Comparison of ENCODE assay signal across 1 worm cellular context in the genomic region with DNA sequence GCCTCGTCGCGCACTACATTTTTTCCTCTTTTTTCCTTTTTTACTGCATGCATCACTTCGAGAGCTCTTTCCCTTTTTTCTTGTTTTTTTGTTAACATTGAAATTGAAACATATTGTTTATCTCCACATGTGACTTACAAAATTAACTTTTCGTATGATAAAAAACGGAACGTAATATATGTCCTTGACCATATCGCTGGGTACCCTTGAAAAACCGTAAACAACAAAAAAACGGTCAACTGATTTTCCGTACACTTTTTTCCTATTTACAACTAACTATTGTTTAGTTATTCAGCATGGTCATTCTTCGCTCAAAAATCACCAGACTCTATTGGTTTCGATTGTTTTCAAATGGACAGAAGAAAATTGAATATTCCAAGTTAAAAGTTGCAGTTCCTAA.
TF ChIP-seq lines count a peak whose summit lies in the region.

nnt-1 (plus strand) TSS at position 286 of the 400 bp plus-strand sequence.

TF ChIP-seq in whole organism, L2 larva, 48 proteins besides CTCF, POLR2A, EP300 and RAD21 (continued from another document):
- TF ChIP-seq unc-39 (tag; optimal IDR thresholded peaks at IDR 0.05; lab: Kevin White, UChicago): no peak
- TF ChIP-seq ama-1 (optimal IDR thresholded peaks at IDR 0.05; lab: Kevin White, UChicago): no peak
TF ChIP-seq in whole organism, L2 larva: peak in this region for 3.
